Worm (Caenorhabditis elegans) whole organism, L1 larva: ENCODE measurements around the gene ubc-9.

ENCODE experiments used
- C04F5.9 ChIP-seq: sonication (generic microtip); optimal IDR thresholded peaks from 2 replicates; lab custom pipeline; 2016; ENCODE audit warnings: missing genetic modification characterization, missing compliant biosample characterization
- C16A3.4 ChIP-seq: fragments of 150-350 bp; optimal IDR thresholded peaks from 2 replicates; lab custom pipeline; 2014; ENCODE audit warnings: missing biosample characterization, missing genetic modification characterization
- C34B4.2 ChIP-seq: sonication (generic microtip); optimal IDR thresholded peaks from 2 replicates; lab custom pipeline; 2017; ENCODE audit warnings: mild to moderate bottlenecking, missing genetic modification characterization, missing compliant biosample characterization
- aly-2 ChIP-seq: fragments of 150-350 bp; optimal IDR thresholded peaks from 2 replicates; lab custom pipeline; 2014; ENCODE audit warnings: missing biosample characterization, missing genetic modification characterization
- ceh-63 ChIP-seq: fragments of 200-800 bp; sonication (Bioruptor generic); optimal IDR thresholded peaks from 2 replicates; lab custom pipeline; 2018; ENCODE audit warnings: mild to moderate bottlenecking, missing genetic modification characterization, missing compliant biosample characterization
- ces-1 ChIP-seq: fragments of 150-350 bp; optimal IDR thresholded peaks from 2 replicates; lab custom pipeline; 2014; ENCODE audit warnings: missing biosample characterization, missing genetic modification reagents, missing genetic modification characterization
- efl-1 ChIP-seq, 4 experiments: fragments of 150-350 bp; optimal IDR thresholded peaks in 3 of 4; peaks in 1 of 4; 1 replicate in 1 of 4; 2 replicates in 3 of 4; lab custom pipeline; 2014; ENCODE audit warnings: missing biosample characterization in 2 of 4, missing genetic modification characterization in 2 of 4, missing genetic modification reagents in 2 of 4
- egl-13 ChIP-seq: sonication (generic microtip); optimal IDR thresholded peaks from 2 replicates; lab custom pipeline; 2016; ENCODE audit warnings: missing genotype, missing genetic modification reagents, missing genetic modification characterization, missing compliant biosample characterization
- elt-2 ChIP-seq: sonication (generic microtip); optimal IDR thresholded peaks from 2 replicates; lab custom pipeline; 2016; ENCODE audit warnings: missing genetic modification characterization, mild to moderate bottlenecking, inconsistent platforms, missing compliant biosample characterization, missing genetic modification reagents
- fkh-10 ChIP-seq: sonication (generic microtip); optimal IDR thresholded peaks from 2 replicates; lab custom pipeline; 2017; ENCODE audit warnings: missing biosample characterization, missing genetic modification reagents, missing genetic modification characterization
- fkh-4 ChIP-seq: sonication (generic microtip); optimal IDR thresholded peaks from 2 replicates; lab custom pipeline; 2016; ENCODE audit warnings: missing compliant biosample characterization, missing genetic modification characterization, borderline replicate concordance
- fos-1 ChIP-seq: fragments of 150-350 bp; optimal IDR thresholded peaks from 2 replicates; lab custom pipeline; 2014; ENCODE audit warnings: missing biosample characterization, missing genetic modification characterization
- irx-1 ChIP-seq: sonication (generic microtip); optimal IDR thresholded peaks from 2 replicates; lab custom pipeline; 2016; ENCODE audit warnings: missing genetic modification characterization, missing compliant biosample characterization
- jun-1 ChIP-seq: fragments of 150-350 bp; optimal IDR thresholded peaks from 2 replicates; lab custom pipeline; 2014; ENCODE audit warnings: missing biosample characterization, missing genetic modification reagents, missing genetic modification characterization
- lin-13 ChIP-seq: fragments of 150-350 bp; optimal IDR thresholded peaks from 2 replicates; lab custom pipeline; 2014; ENCODE audit warnings: missing biosample characterization, missing genetic modification reagents, missing genetic modification characterization
- lin-35 ChIP-seq, 2 experiments: fragments of 150-350 bp; optimal IDR thresholded peaks; 2 replicates each; lab custom pipeline; 2014; ENCODE audit warnings: missing biosample characterization in 2 of 2, missing genetic modification characterization in 2 of 2, missing genetic modification reagents in 2 of 2
- lir-3 ChIP-seq: sonication (generic microtip); optimal IDR thresholded peaks from 2 replicates; lab custom pipeline; 2016; ENCODE audit warnings: mild to moderate bottlenecking, missing genetic modification characterization, moderate library complexity, missing compliant biosample characterization; ENCODE audit not compliant: poor library complexity
- mef-2 ChIP-seq: fragments of 150-350 bp; optimal IDR thresholded peaks from 2 replicates; lab custom pipeline; 2014; ENCODE audit warnings: missing biosample characterization, missing genetic modification characterization
- mep-1 ChIP-seq: fragments of 150-350 bp; optimal IDR thresholded peaks from 2 replicates; lab custom pipeline; 2014; ENCODE audit warnings: missing biosample characterization, missing genetic modification characterization
- nhr-12 ChIP-seq: sonication (generic microtip); optimal IDR thresholded peaks from 2 replicates; lab custom pipeline; 2017; ENCODE audit warnings: missing biosample characterization, missing genetic modification characterization
- nhr-19 ChIP-seq: fragments of 200-800 bp; sonication (Bioruptor generic); conservative IDR thresholded peaks from 2 replicates; pipeline ENCODE4 v1.3.6; 2022; ENCODE audit warnings: missing genetic modification characterization, missing compliant biosample characterization
- nhr-237 ChIP-seq: fragments of 150-350 bp; optimal IDR thresholded peaks from 2 replicates; lab custom pipeline; 2014; ENCODE audit warnings: missing biosample characterization, missing genetic modification characterization
- nhr-28 ChIP-seq: fragments of 150-350 bp; optimal IDR thresholded peaks from 2 replicates; lab custom pipeline; 2014; ENCODE audit warnings: missing biosample characterization, missing genetic modification characterization
- nhr-47 ChIP-seq: sonication (generic microtip); optimal IDR thresholded peaks from 2 replicates; lab custom pipeline; 2016; ENCODE audit warnings: mild to moderate bottlenecking, missing genetic modification characterization, moderate library complexity, missing compliant biosample characterization
- nhr-76 ChIP-seq: sonication (generic microtip); optimal IDR thresholded peaks from 2 replicates; lab custom pipeline; 2017; ENCODE audit warnings: missing biosample characterization, missing genetic modification characterization
- nhr-85 ChIP-seq: sonication (generic microtip); peaks from one replicate; lab custom pipeline; 2016; ENCODE audit warnings: missing genetic modification characterization, inconsistent platforms, missing compliant biosample characterization
- pax-3 ChIP-seq: fragments of 200-800 bp; sonication (Bioruptor generic); optimal IDR thresholded peaks from 2 replicates; lab custom pipeline; 2018; ENCODE audit warnings: mild to moderate bottlenecking, missing genetic modification characterization, moderate library complexity, missing compliant biosample characterization
- pqm-1 ChIP-seq: sonication (generic microtip); optimal IDR thresholded peaks from 3 replicates; lab custom pipeline; 2017; ENCODE audit warnings: missing biosample characterization, missing genetic modification characterization
- skn-1 ChIP-seq: fragments of 150-350 bp; optimal IDR thresholded peaks from 2 replicates; lab custom pipeline; 2014; ENCODE audit warnings: missing biosample characterization, missing genetic modification characterization
- sox-4 ChIP-seq: sonication (generic microtip); optimal IDR thresholded peaks from 2 replicates; lab custom pipeline; 2016; ENCODE audit warnings: missing genetic modification characterization, missing compliant biosample characterization
- sptf-1 ChIP-seq: fragments of 150-350 bp; optimal IDR thresholded peaks from 2 replicates; lab custom pipeline; 2014; ENCODE audit warnings: missing biosample characterization, missing genetic modification characterization
- sup-37 ChIP-seq: fragments of 200-800 bp; sonication (Bioruptor generic); optimal IDR thresholded peaks from 2 replicates; lab custom pipeline; 2018; ENCODE audit warnings: mild to moderate bottlenecking, missing genetic modification characterization, missing compliant biosample characterization
- tbx-2 ChIP-seq: sonication (generic microtip); optimal IDR thresholded peaks from 2 replicates; lab custom pipeline; 2016; ENCODE audit warnings: missing genetic modification characterization, missing compliant biosample characterization
- tlp-1 ChIP-seq: fragments of 150-350 bp; optimal IDR thresholded peaks from 2 replicates; lab custom pipeline; 2014; ENCODE audit warnings: missing biosample characterization, missing genetic modification characterization
- unc-86 ChIP-seq: sonication (generic microtip); optimal IDR thresholded peaks from 2 replicates; lab custom pipeline; 2016; ENCODE audit warnings: missing genetic modification characterization, missing compliant biosample characterization
- xbp-1 ChIP-seq: sonication (generic microtip); optimal IDR thresholded peaks from 2 replicates; lab custom pipeline; 2016; ENCODE audit warnings: missing genetic modification characterization, missing compliant biosample characterization
- zip-4 ChIP-seq: fragments of 200-800 bp; sonication (Bioruptor generic); optimal IDR thresholded peaks from 2 replicates; lab custom pipeline; 2018; ENCODE audit warnings: mild to moderate bottlenecking, missing genetic modification characterization, moderate library complexity, missing compliant biosample characterization
- ztf-11 ChIP-seq, 2 experiments: sonication (generic microtip); optimal IDR thresholded peaks; 2 replicates each; lab custom pipeline; 2016 to 2017; ENCODE audit warnings: missing genetic modification characterization in 2 of 2, missing biosample characterization in 1 of 2, missing compliant biosample characterization in 1 of 2

ubc-9 gene

DNA sequence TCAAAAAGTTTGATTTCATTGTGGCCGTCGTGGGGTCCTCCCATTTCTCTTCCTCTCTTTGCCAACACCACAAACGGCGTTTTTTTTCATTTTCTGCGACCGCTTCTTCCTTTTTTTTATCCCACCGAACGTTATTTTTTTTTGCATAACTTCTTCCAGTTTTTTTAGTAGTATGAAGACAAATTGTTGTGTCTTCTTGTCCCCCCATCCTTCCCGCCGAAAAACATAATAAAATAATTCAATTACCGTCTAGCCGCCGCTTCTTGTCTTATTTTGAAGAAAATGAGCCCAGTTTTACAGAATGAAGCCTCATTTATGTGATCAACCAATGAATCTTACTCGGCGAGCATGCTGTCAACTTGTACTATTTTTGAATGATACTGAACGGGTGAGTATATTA, 18.4 kb downstream of the ubc-9 start, which contains the start of gene F29B9.12:
F29B9.12 (plus strand) TSS at position 301 of the 400 bp plus-strand sequence.
- no peak for TF ChIP-seq aly-2 (tag; lab: Kevin White, UChicago)
- no peak for TF ChIP-seq lir-3 (tag; lab: Kevin White, UChicago)
- no peak for TF ChIP-seq nhr-85 (tag; lab: Kevin White, UChicago)
- no peak for TF ChIP-seq ceh-63 (GFP tag; lab: Kevin White, UChicago)
- TF ChIP-seq mep-1: no peak
- no peak for TF ChIP-seq jun-1 (tag; lab: Kevin White, UChicago)
- TF ChIP-seq xbp-1 (tag; lab: Kevin White, UChicago): no peak
- TF ChIP-seq nhr-237: no peak
- TF ChIP-seq sup-37 (GFP tag; lab: Kevin White, UChicago): no peak
- no peak for TF ChIP-seq lin-35 (GFP tag; optimal IDR thresholded peaks at IDR 0.05; lab: Kevin White, UChicago)
- no peak for TF ChIP-seq pqm-1 (tag; lab: Kevin White, UChicago)
- no peak for TF ChIP-seq ces-1 (GFP tag; lab: Kevin White, UChicago)
- TF ChIP-seq nhr-76 (tag; lab: Kevin White, UChicago): no peak
- TF ChIP-seq fos-1: no peak
- no peak for TF ChIP-seq lin-13 (GFP tag; lab: Kevin White, UChicago)
- TF ChIP-seq sox-4 (tag; lab: Kevin White, UChicago): no peak
- no peak for TF ChIP-seq skn-1 (tag; lab: Kevin White, UChicago)
- no peak for TF ChIP-seq unc-86 (tag; lab: Kevin White, UChicago)
- TF ChIP-seq irx-1 (tag; lab: Kevin White, UChicago): no peak

DNA sequence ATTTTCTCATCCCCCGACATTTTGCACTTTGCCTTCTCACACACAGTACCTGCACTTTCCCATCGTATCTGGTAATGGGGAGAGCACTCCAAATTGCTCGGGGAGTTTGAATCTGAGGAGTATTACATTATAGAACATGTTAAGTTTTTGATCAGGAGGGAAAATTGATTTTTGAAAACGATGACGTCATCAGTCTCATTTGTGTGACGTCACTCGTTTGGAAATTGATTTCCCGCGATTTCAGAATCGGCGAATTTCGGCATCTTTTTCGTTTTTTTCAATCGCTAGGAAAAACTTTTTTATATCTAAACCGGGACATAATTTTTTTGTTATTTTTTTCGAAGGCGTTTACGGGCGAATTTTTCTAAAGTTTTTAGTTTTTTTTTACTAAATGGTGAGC, 22.5 kb downstream of the ubc-9 start:
- TF ChIP-seq tbx-2 (tag; lab: Kevin White, UChicago) (no peak), jun-1 (tag; lab: Kevin White, UChicago) (no peak), ztf-11 (tag; optimal IDR thresholded peaks at IDR 0.05; lab: Kevin White, UChicago) (no peak), aly-2 (tag; lab: Kevin White, UChicago) (no peak), C16A3.4 (tag; lab: Kevin White, UChicago) (no peak), fkh-10 (GFP tag; lab: Kevin White, UChicago) (no peak), sup-37 (GFP tag; lab: Kevin White, UChicago) (no peak), sptf-1 (no peak), nhr-12 (no peak), nhr-28 (no peak), mef-2 (tag; lab: Kevin White, UChicago) (no peak), mep-1 (no peak)

- TF ChIP-seq elt-2 (tag; lab: Kevin White, UChicago): no peak
- no peak for TF ChIP-seq nhr-28
- no peak for TF ChIP-seq egl-13 (tag; lab: Kevin White, UChicago)
- TF ChIP-seq nhr-85 (tag; lab: Kevin White, UChicago): no peak
- TF ChIP-seq tlp-1 (tag; lab: Kevin White, UChicago): no peak
- no peak for TF ChIP-seq nhr-47 (tag; lab: Kevin White, UChicago)
- TF ChIP-seq pax-3 (tag; lab: Kevin White, UChicago): no peak
- no peak for TF ChIP-seq sptf-1
- no peak for TF ChIP-seq xbp-1 (tag; lab: Kevin White, UChicago)
- no peak for TF ChIP-seq lin-13 (GFP tag; lab: Kevin White, UChicago)
- no peak for TF ChIP-seq zip-4 (GFP tag; lab: Kevin White, UChicago)
- no peak for TF ChIP-seq nhr-19 (GFP tag; lab: Robert Waterston, UW)
- no peak for TF ChIP-seq fkh-4 (tag; lab: Kevin White, UChicago)
- no peak for TF ChIP-seq efl-1 (optimal IDR thresholded peaks at IDR 0.05; lab: Kevin White, UChicago)
- no peak for TF ChIP-seq efl-1 (GFP tag; optimal IDR thresholded peaks at IDR 0.05 in 1 of 2; lab: Kevin White, UChicago)
- TF ChIP-seq C04F5.9 (tag; lab: Kevin White, UChicago): no peak
- no peak for TF ChIP-seq jun-1 (tag; lab: Kevin White, UChicago)
- TF ChIP-seq, all 84 proteins: peak for 0
These were observed 23.5 kb downstream of the ubc-9 start for ce11 chrIV:4674322-4674721.

ce11 chrIV:4678718-4679117, 27.9 kb downstream of the ubc-9 start, which contains the start of gene kin-36:
TSS of gene kin-36 (plus strand) at chrIV:4679018.
- TF ChIP-seq nhr-85 (tag; lab: Kevin White, UChicago) (peak; percentile 51), C34B4.2 (no peak)
